Fruit fly (Drosophila melanogaster) whole organism, adult: ENCODE measurements around the gene dlp.
A peak's percentile ranks its signal among the peaks of the same experiment; 100 is the strongest.

Experiments used
- CG11617 ChIP-seq: fragments of 200-800 bp; sonication (Bioruptor generic); optimal IDR thresholded peaks from 2 replicates; lab custom pipeline; 2017; ENCODE audit warnings: mild to moderate bottlenecking, missing biosample characterization, missing genetic modification reagents, missing genetic modification characterization
- CG14711 ChIP-seq: fragments of 200-800 bp; sonication (Bioruptor generic); optimal IDR thresholded peaks from 2 replicates; lab custom pipeline; 2018; ENCODE audit warnings: missing biosample characterization, mild to moderate bottlenecking, missing genetic modification characterization, moderate library complexity
- CG1620 ChIP-seq: fragments of 200-800 bp; sonication (Bioruptor generic); optimal IDR thresholded peaks from 2 replicates; lab custom pipeline; 2016; ENCODE audit warnings: missing biosample characterization, missing genetic modification characterization
- CG33017 ChIP-seq: fragments of 200-800 bp; sonication (Bioruptor generic); optimal IDR thresholded peaks from 2 replicates; lab custom pipeline; 2018; ENCODE audit warnings: missing biosample characterization, mild to moderate bottlenecking, missing genetic modification characterization, moderate library complexity
- CG5204 ChIP-seq: fragments of 200-800 bp; sonication (Bioruptor generic); optimal IDR thresholded peaks from 2 replicates; lab custom pipeline; 2016; ENCODE audit warnings: missing biosample characterization, missing genetic modification characterization
- CG7045 ChIP-seq: fragments of 200-800 bp; sonication (Bioruptor generic); optimal IDR thresholded peaks from 2 replicates; lab custom pipeline; 2017; ENCODE audit warnings: missing biosample characterization, mild to moderate bottlenecking, missing genetic modification characterization
- CG7101 ChIP-seq: fragments of 200-800 bp; sonication (Bioruptor generic); optimal IDR thresholded peaks from 2 replicates; lab custom pipeline; 2018; ENCODE audit warnings: missing biosample characterization, mild to moderate bottlenecking, missing genetic modification characterization, moderate library complexity
- Hr96 ChIP-seq: fragments of 200-800 bp; sonication (Bioruptor generic); optimal IDR thresholded peaks from 2 replicates; lab custom pipeline; 2016; ENCODE audit warnings: missing biosample characterization, missing genetic modification characterization
- cic ChIP-seq: fragments of 200-800 bp; sonication (Bioruptor generic); optimal IDR thresholded peaks from 2 replicates; lab custom pipeline; 2017; ENCODE audit warnings: missing biosample characterization, mild to moderate bottlenecking, missing genetic modification characterization, moderate library complexity
- cnc ChIP-seq, 2 experiments: fragments of >200 bp; optimal IDR thresholded peaks; 2 replicates each; lab custom pipeline; 2017
- kay ChIP-seq: fragments of 200-800 bp; sonication (Bioruptor generic); peaks from one replicate; lab custom pipeline; 2016; ENCODE audit warnings: missing biosample characterization, missing genetic modification characterization, borderline replicate concordance
- toe ChIP-seq: fragments of 200-800 bp; sonication (Bioruptor generic); optimal IDR thresholded peaks from 2 replicates; lab custom pipeline; 2016; ENCODE audit warnings: missing biosample characterization, missing genetic modification characterization

dm6 chr3L:14622457-14622899, 9.9 kb upstream of the dlp start, which contains the start of gene CG9628:
- no peak for TF ChIP-seq cnc (optimal IDR thresholded peaks at IDR 0.05; lab: Kevin White, UChicago)
- TF ChIP-seq CG7045 (GFP tag; lab: Kevin White, UChicago): no peak
- no peak for TF ChIP-seq toe (GFP tag; lab: Kevin White, UChicago)
- TF ChIP-seq Hr96 (GFP tag; lab: Kevin White, UChicago): no peak
- peak; percentile 17 for TF ChIP-seq CG14711 (tag; lab: Kevin White, UChicago)
- no peak for TF ChIP-seq kay (GFP tag; lab: Kevin White, UChicago)
- TF ChIP-seq CG11617 (GFP tag; lab: Kevin White, UChicago): no peak
- no peak for TF ChIP-seq cic (GFP tag; lab: Kevin White, UChicago)
- no peak for TF ChIP-seq CG1620
- no peak for TF ChIP-seq CG7101 (tag; lab: Kevin White, UChicago)
- TF ChIP-seq CG33017 (tag; lab: Kevin White, UChicago): no peak
- no peak for TF ChIP-seq CG5204 (GFP tag; lab: Kevin White, UChicago)
